Fruit fly (Drosophila melanogaster): ENCODE results near the gene sip2.

sip2 gene

dm6 chr2L:6956725-6957124, 7.1 kb downstream of the sip2 start, which contains the start of the genes CG13775 and CG3430 (continued):
- peak; percentile 85 for TF ChIP-seq E2f2 (GFP tag; IDR thresholded peaks at IDR 0.05)
- peak; percentile 56 for TF ChIP-seq CHES-1-like (GFP tag; optimal IDR thresholded peaks at IDR 0.05)
- peak; percentile 10 for TF ChIP-seq CG13424 (tag; optimal IDR thresholded peaks at IDR 0.05)
- TF ChIP-seq CG10366 (GFP tag; IDR thresholded peaks at IDR 0.05), result peak; percentile 18; the same call in 1 of the 2 replicates
- peak; percentile 19 for TF ChIP-seq Xbp1 (GFP tag; optimal IDR thresholded peaks at IDR 0.05)
- TF ChIP-seq CG42726 (GFP tag; IDR thresholded peaks at IDR 0.05; ENCODE audit: partially characterized antibody), result peak; percentile 66; the same call in 1 of the 2 replicates
- TF ChIP-seq CG17359 (tag; optimal IDR thresholded peaks at IDR 0.05), result no peak
- TF ChIP-seq tin (GFP tag; optimal IDR thresholded peaks at IDR 0.05), result peak; percentile 7
- TF ChIP-seq CG9727 (GFP tag; optimal IDR thresholded peaks at IDR 0.05), result peak; percentile 44
- peak; percentile 28 for TF ChIP-seq mirr (GFP tag; optimal IDR thresholded peaks at IDR 0.05)
- TF ChIP-seq dysf (GFP tag; IDR thresholded peaks at IDR 0.05), result peak; percentile 40; the same call in 1 of the 3 replicates
- TF ChIP-seq CG4424 (GFP tag; optimal IDR thresholded peaks at IDR 0.05), result peak; percentile 37
- TF ChIP-seq hbn (GFP tag; IDR thresholded peaks at IDR 0.05; ENCODE audit: partially characterized antibody), result peak; percentile 65
- TF ChIP-seq sna (GFP tag; IDR thresholded peaks at IDR 0.05; ENCODE audit: partially characterized antibody), result peak; percentile 53; the same call in 1 of the 2 replicates

- TF ChIP-seq CG8281 (tag; optimal IDR thresholded peaks at IDR 0.05) (peak; percentile 73), Sin3A (optimal IDR thresholded peaks at IDR 0.05) (no peak), ranshi (GFP tag; IDR thresholded peaks at IDR 0.05) (no peak), CG1233 (GFP tag; optimal IDR thresholded peaks at IDR 0.05) (peak; percentile 81), CG6813 (GFP tag; optimal IDR thresholded peaks at IDR 0.05) (peak; percentile 40), CG7745 (tag; optimal IDR thresholded peaks at IDR 0.05) (peak; percentile 74), Fer3 (tag; optimal IDR thresholded peaks at IDR 0.05) (peak; percentile 92), twi (tag; optimal IDR thresholded peaks at IDR 0.05) (peak; percentile 68), CG1647 (GFP tag; optimal IDR thresholded peaks at IDR 0.05) (peak; percentile 10), stwl (tag; optimal IDR thresholded peaks at IDR 0.05) (peak; percentile 92), CG9727 (GFP tag; optimal IDR thresholded peaks at IDR 0.05) (peak; percentile 15), HmgD (GFP tag; optimal IDR thresholded peaks at IDR 0.05) (no peak), CG10654 (GFP tag; optimal IDR thresholded peaks at IDR 0.05) (peak; percentile 78), NC2α (GFP tag; optimal IDR thresholded peaks at IDR 0.05) (no peak), repo (GFP tag; optimal IDR thresholded peaks at IDR 0.05) (no peak), run (tag; optimal IDR thresholded peaks at IDR 0.05) (peak; percentile 66), Ptx1 (GFP tag; IDR thresholded peaks at IDR 0.05) (no peak), CG17829 (tag; optimal IDR thresholded peaks at IDR 0.05) (peak; percentile 97), pan (optimal IDR thresholded peaks at IDR 0.05) (no peak), pan (GFP tag; optimal IDR thresholded peaks at IDR 0.05 in 1 of 2, IDR thresholded peaks at IDR 0.05 in 1 of 2) (peak in 1 of 2 experiments; percentile 92), CG6689 (GFP tag; IDR thresholded peaks at IDR 0.05) (peak; percentile 93), CG7357 (GFP tag; IDR thresholded peaks at IDR 0.05) (peak; percentile 76; the same call in 2 of the 3 replicates), CG2202 (tag; optimal IDR thresholded peaks at IDR 0.05) (peak; percentile 81), CG1792 (GFP tag; optimal IDR thresholded peaks at IDR 0.05) (no peak), CG13296 (GFP tag; optimal IDR thresholded peaks at IDR 0.05) (peak; percentile 88), CG18476 (GFP tag; optimal IDR thresholded peaks at IDR 0.05) (no peak), CG3838 (GFP tag; optimal IDR thresholded peaks at IDR 0.05) (no peak), Six4 (GFP tag; optimal IDR thresholded peaks at IDR 0.05) (peak; percentile 70), ATbp (GFP tag; optimal IDR thresholded peaks at IDR 0.05) (peak; percentile 77), slbo (GFP tag; IDR thresholded peaks at IDR 0.05) (peak; percentile 82), CG34376 (GFP tag; optimal IDR thresholded peaks at IDR 0.05) (peak; percentile 49), CG2129 (GFP tag; IDR thresholded peaks at IDR 0.05; ENCODE audit: partially characterized antibody) (no peak), CG17612 (GFP tag; IDR thresholded peaks at IDR 0.05) (peak; percentile 65), CG14014 (GFP tag; IDR thresholded peaks at IDR 0.05) (peak; percentile 95), CG3281 (GFP tag; optimal IDR thresholded peaks at IDR 0.05) (peak; percentile 85), CG6791 (GFP tag; IDR thresholded peaks at IDR 0.05; ENCODE audit: partially characterized antibody) (peak; percentile 70), crc (GFP tag; optimal IDR thresholded peaks at IDR 0.05) (no peak)
Measured at dm6 chr2L:6950096-6950495, 13.8 kb downstream of the sip2 start, which contains the start of the genes Gas41 and SA1. Gas41 (minus strand) TSS chr2L:6950207. SA1 (plus strand) TSS chr2L:6950421.

Measured in whole organism, embryonic.